Fruit fly (Drosophila melanogaster): ENCODE data around the gene Vps60.

Gene Vps60

dm6 chr3L:17653701-17654667, 32.6 kb upstream of the Vps60 start, which contains the start of the genes Krn, Ndfip and CG7484 (continued):
- TF ChIP-seq pita (GFP tag; optimal IDR thresholded peaks at IDR 0.05) (no peak), CG2712 (tag; optimal IDR thresholded peaks at IDR 0.05) (peak; percentile 94), tna (GFP tag; IDR thresholded peaks at IDR 0.05; ENCODE audit: partially characterized antibody) (peak; percentile 85), CG1233 (GFP tag; optimal IDR thresholded peaks at IDR 0.05) (peak; percentile 78), Bdp1 (GFP tag; optimal IDR thresholded peaks at IDR 0.05) (peak; percentile 51), Dll (GFP tag; IDR thresholded peaks at IDR 0.05; ENCODE audit: partially characterized antibody) (peak; percentile 99), Hey (tag; optimal IDR thresholded peaks at IDR 0.05) (peak; percentile 34), ab (GFP tag; optimal IDR thresholded peaks at IDR 0.05) (no peak), sens (GFP tag) (peak; percentile 95), Fer2 (tag; optimal IDR thresholded peaks at IDR 0.05) (peak; percentile 89), ken (GFP tag; IDR thresholded peaks at IDR 0.05) (peak; percentile 79), CG7357 (GFP tag; IDR thresholded peaks at IDR 0.05) (peak; percentile 67; the same call in 2 of the 3 replicates), Taf1 (GFP tag; IDR thresholded peaks at IDR 0.05) (peak; percentile 80), CrebB (tag; optimal IDR thresholded peaks at IDR 0.05) (peak; percentile 68), Elba2 (GFP tag; optimal IDR thresholded peaks at IDR 0.05) (peak; percentile 43), Dip3 (GFP tag; optimal IDR thresholded peaks at IDR 0.05) (peak; percentile 80), CG12769 (tag; optimal IDR thresholded peaks at IDR 0.05) (peak; percentile 72), CG14050 (GFP tag; IDR thresholded peaks at IDR 0.05) (peak; percentile 64; the same call in 2 of the 3 replicates), dmrt11E (tag; optimal IDR thresholded peaks at IDR 0.05) (peak; percentile 87), Dfd (GFP tag; optimal IDR thresholded peaks at IDR 0.05) (peak in 1 of 2 experiments; percentile 57), CG15696 (tag; optimal IDR thresholded peaks at IDR 0.05) (peak; percentile 94), her (GFP tag; optimal IDR thresholded peaks at IDR 0.05) (peak; percentile 60), CG32532 (GFP tag; IDR thresholded peaks at IDR 0.05) (peak; percentile 90), CG7271 (tag; optimal IDR thresholded peaks at IDR 0.05) (peak; percentile 76), gem (tag; optimal IDR thresholded peaks at IDR 0.05) (peak; percentile 96), CG42726 (GFP tag; IDR thresholded peaks at IDR 0.05; ENCODE audit: partially characterized antibody) (peak; percentile 90), salm (tag; optimal IDR thresholded peaks at IDR 0.05) (peak; percentile 74), lab (GFP tag; optimal IDR thresholded peaks at IDR 0.05) (peak; percentile 92), pnt (GFP tag; optimal IDR thresholded peaks at IDR 0.05) (peak; percentile 80), Nf-YC (tag; optimal IDR thresholded peaks at IDR 0.05) (peak; percentile 86), Sox102F (GFP tag; optimal IDR thresholded peaks at IDR 0.05) (peak; percentile 88), CG2199 (GFP tag; IDR thresholded peaks at IDR 0.05) (no peak), inv (GFP tag; IDR thresholded peaks at IDR 0.05; ENCODE audit: partially characterized antibody) (peak; percentile 97), CG10979 (tag; optimal IDR thresholded peaks at IDR 0.05) (peak; percentile 84), tap (tag; optimal IDR thresholded peaks at IDR 0.05) (peak; percentile 64), CG3163 (GFP tag; optimal IDR thresholded peaks at IDR 0.05) (peak; percentile 60), z (GFP tag; IDR thresholded peaks at IDR 0.05) (no peak), CG10366 (GFP tag; IDR thresholded peaks at IDR 0.05) (peak; percentile 80), Nf-YA (GFP tag; IDR thresholded peaks at IDR 0.05) (no peak), CG8281 (tag; optimal IDR thresholded peaks at IDR 0.05) (peak; percentile 58), CG6765 (GFP tag; optimal IDR thresholded peaks at IDR 0.05) (no peak), CG7556 (GFP tag; optimal IDR thresholded peaks at IDR 0.05) (peak; percentile 83), CG3407 (GFP tag; optimal IDR thresholded peaks at IDR 0.05) (peak; percentile 65), br (optimal IDR thresholded peaks at IDR 0.05) (no peak), Myb (GFP tag; optimal IDR thresholded peaks at IDR 0.05) (peak; percentile 52), CG30020 (tag; optimal IDR thresholded peaks at IDR 0.05) (peak; percentile 92), Lim3 (GFP tag; IDR thresholded peaks at IDR 0.05) (no peak), row (GFP tag; IDR thresholded peaks at IDR 0.05) (peak; percentile 98), gce (GFP tag; IDR thresholded peaks at IDR 0.05) (no peak)

Data from whole organism, embryonic.